ENCODE assay signal across 2 fruit fly cellular contexts in the genomic region with DNA sequence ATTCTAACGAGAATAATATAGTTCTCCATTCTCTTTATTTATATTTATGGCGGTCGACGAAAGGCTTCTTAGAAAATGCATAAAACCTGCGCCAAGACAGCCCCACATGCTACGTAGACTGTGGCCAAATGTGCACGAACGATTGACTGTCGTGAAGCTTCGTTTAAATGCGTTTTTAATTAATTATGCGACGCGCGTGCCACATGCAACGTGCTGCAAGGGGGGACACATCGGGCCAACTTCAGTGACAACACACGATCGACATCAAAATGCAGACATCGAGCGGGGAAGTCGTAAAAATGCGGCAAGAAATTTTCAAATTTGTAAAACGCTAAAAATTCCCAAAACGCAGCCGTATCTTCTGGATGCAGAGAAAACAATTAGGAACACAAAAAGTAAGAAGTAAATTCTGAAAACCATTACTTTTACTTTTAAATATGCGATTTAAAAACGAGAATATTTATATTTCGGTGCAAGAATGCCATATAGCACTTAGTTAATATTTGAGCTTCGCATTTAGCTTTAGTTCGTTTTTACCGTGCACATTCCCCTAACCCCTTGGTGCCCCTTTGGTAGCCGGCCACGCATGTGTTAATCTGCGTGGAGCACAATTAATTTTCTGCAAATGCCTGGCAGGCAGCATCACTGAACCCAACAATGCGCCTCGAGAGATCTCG.
TF ChIP-seq lines count a peak whose summit lies in the region.

No protein-coding gene starts in this region.

TF ChIP-seq in whole organism, embryonic, 481 proteins besides CTCF, POLR2A, EP300 and RAD21 (continued from another document and continues in another):
- TF ChIP-seq Pdp1 (GFP tag; optimal IDR thresholded peaks at IDR 0.05; lab: Kevin White, UChicago) (peak; percentile 2 to 30), PHDP (tag; optimal IDR thresholded peaks at IDR 0.05; lab: Kevin White, UChicago) (peak; percentile 28), fd96Cb (tag; optimal IDR thresholded peaks at IDR 0.05; lab: Kevin White, UChicago) (peak; percentile 45), Usf (GFP tag; optimal IDR thresholded peaks at IDR 0.05; lab: Kevin White, UChicago) (no peak), crol (GFP tag; IDR thresholded peaks at IDR 0.05; lab: Robert Waterston, UW) (peak; percentile 63), CG1647 (GFP tag; optimal IDR thresholded peaks at IDR 0.05; lab: Kevin White, UChicago) (no peak), Asciz (GFP tag; optimal IDR thresholded peaks at IDR 0.05; lab: Kevin White, UChicago) (peak; percentile 28), CG16863 (GFP tag; optimal IDR thresholded peaks at IDR 0.05; lab: Kevin White, UChicago) (peak; percentile 19), CG8359 (GFP tag; optimal IDR thresholded peaks at IDR 0.05; lab: Kevin White, UChicago; ENCODE audit: borderline replicate concordance) (peak; percentile 5), chif (GFP tag; optimal IDR thresholded peaks at IDR 0.05; lab: Kevin White, UChicago) (peak; percentile 9 to 30), CG18764 (GFP tag; optimal IDR thresholded peaks at IDR 0.05; lab: Kevin White, UChicago) (peak; percentile 13), vnd (GFP tag; IDR thresholded peaks at IDR 0.05; lab: Robert Waterston, UW; ENCODE audit: partially characterized antibody) (no peak), CG18262 (tag; optimal IDR thresholded peaks at IDR 0.05; lab: Kevin White, UChicago) (peak; percentile 64), Nf-YB (GFP tag; optimal IDR thresholded peaks at IDR 0.05; lab: Kevin White, UChicago) (no peak), CG5953 (GFP tag; IDR thresholded peaks at IDR 0.05; lab: Robert Waterston, UW) (0 out of 2 replicates have a peak, but pooled peaks have one; percentile 23), C15 (GFP tag; IDR thresholded peaks at IDR 0.05; lab: Robert Waterston, UW) (no peak), Xbp1 (GFP tag; optimal IDR thresholded peaks at IDR 0.05; lab: Kevin White, UChicago) (peak; percentile 40), dmrt99B (tag; optimal IDR thresholded peaks at IDR 0.05; lab: Kevin White, UChicago) (peak; percentile 59), CG18599 (GFP tag; optimal IDR thresholded peaks at IDR 0.05; lab: Kevin White, UChicago) (no peak), CG17359 (tag; optimal IDR thresholded peaks at IDR 0.05; lab: Kevin White, UChicago) (peak; percentile 49), gce (GFP tag; IDR thresholded peaks at IDR 0.05; lab: Robert Waterston, UW) (peak; percentile 43; the same call in 1 of the 3 replicates), kay (GFP tag; optimal IDR thresholded peaks at IDR 0.05; lab: Kevin White, UChicago) (no peak), gsb-n (tag; optimal IDR thresholded peaks at IDR 0.05; lab: Kevin White, UChicago) (peak; percentile 21), ewg (GFP tag; optimal IDR thresholded peaks at IDR 0.05; lab: Kevin White, UChicago) (peak; percentile 18), trem (tag; optimal IDR thresholded peaks at IDR 0.05; lab: Kevin White, UChicago) (peak; percentile 10), lmd (GFP tag; IDR thresholded peaks at IDR 0.05; lab: Robert Waterston, UW) (0 out of 2 replicates have a peak, but pooled peaks have one; percentile 17), CG32767 (GFP tag; IDR thresholded peaks at IDR 0.05; lab: Robert Waterston, UW) (0 out of 2 replicates have a peak, but pooled peaks have one; percentile 36), esg (GFP tag; conservative IDR thresholded peaks at IDR 0.05; lab: Robert Waterston, UW) (peak; percentile 31; the same call in 1 of the 2 replicates), CG8388 (GFP tag; optimal IDR thresholded peaks at IDR 0.05; lab: Kevin White, UChicago) (peak; percentile 41), klu (GFP tag; IDR thresholded peaks at IDR 0.05; lab: Robert Waterston, UW) (no peak), ara (GFP tag; IDR thresholded peaks at IDR 0.05; lab: Robert Waterston, UW) (peak; percentile 66), pzg (GFP tag; optimal IDR thresholded peaks at IDR 0.05; lab: Kevin White, UChicago) (no peak), CG7839 (tag; optimal IDR thresholded peaks at IDR 0.05; lab: Kevin White, UChicago) (peak; percentile 35), CG12391 (tag; optimal IDR thresholded peaks at IDR 0.05; lab: Kevin White, UChicago) (peak; percentile 42), fd64A (GFP tag; optimal IDR thresholded peaks at IDR 0.05; lab: Kevin White, UChicago) (peak; percentile 41), CG17829 (tag; optimal IDR thresholded peaks at IDR 0.05; lab: Kevin White, UChicago) (peak; percentile 23), Sox100B (GFP tag; optimal IDR thresholded peaks at IDR 0.05; lab: Kevin White, UChicago) (peak; percentile 40), Blimp-1 (GFP tag; optimal IDR thresholded peaks at IDR 0.05; lab: Kevin White, UChicago) (peak; percentile 75), HLH4C (GFP tag; IDR thresholded peaks at IDR 0.05; lab: Robert Waterston, UW; ENCODE audit: partially characterized antibody) (no peak), D (optimal IDR thresholded peaks at IDR 0.05; lab: Kevin White, UChicago) (no peak), D (GFP tag; optimal IDR thresholded peaks at IDR 0.05; lab: Kevin White, UChicago) (peak; percentile 65), CG10366 (GFP tag; IDR thresholded peaks at IDR 0.05; lab: Robert Waterston, UW) (peak; percentile 44; the same call in 1 of the 2 replicates), pnt (GFP tag; optimal IDR thresholded peaks at IDR 0.05; lab: Kevin White, UChicago) (peak; percentile 32), CG7357 (GFP tag; IDR thresholded peaks at IDR 0.05; lab: Robert Waterston, UW) (peak; percentile 52; the same call in 1 of the 3 replicates), CG1024 (GFP tag; IDR thresholded peaks at IDR 0.05; lab: Robert Waterston, UW) (peak; percentile 49; the same call in 1 of the 2 replicates), mirr (GFP tag; optimal IDR thresholded peaks at IDR 0.05; lab: Kevin White, UChicago) (no peak), seq (GFP tag; IDR thresholded peaks at IDR 0.05; lab: Robert Waterston, UW) (no peak), CG3995 (GFP tag; optimal IDR thresholded peaks at IDR 0.05; lab: Kevin White, UChicago) (no peak), ase (GFP tag; IDR thresholded peaks at IDR 0.05; lab: Robert Waterston, UW) (peak; percentile 26; the same call in 1 of the 3 replicates), danr (GFP tag; IDR thresholded peaks at IDR 0.05; lab: Robert Waterston, UW) (0 out of 2 replicates have a peak, but pooled peaks have one; percentile 29), kni (GFP tag; optimal IDR thresholded peaks at IDR 0.05; lab: Kevin White, UChicago) (peak; percentile 75), CG17385 (GFP tag; optimal IDR thresholded peaks at IDR 0.05; lab: Kevin White, UChicago) (peak; percentile 19), org-1 (GFP tag; optimal IDR thresholded peaks at IDR 0.05; lab: Kevin White, UChicago) (no peak), CG15601 (tag; optimal IDR thresholded peaks at IDR 0.05; lab: Kevin White, UChicago) (peak; percentile 31), nmo (GFP tag; optimal IDR thresholded peaks at IDR 0.05; lab: Kevin White, UChicago) (peak; percentile 48), Eip74EF (GFP tag; optimal IDR thresholded peaks at IDR 0.05; lab: Kevin White, UChicago) (peak in 1 of 2 experiments; percentile 12), vvl (GFP tag; IDR thresholded peaks at IDR 0.05; lab: Robert Waterston, UW) (peak; percentile 64; the same call in 1 of the 2 replicates), lilli (GFP tag; optimal IDR thresholded peaks at IDR 0.05; lab: Kevin White, UChicago) (no peak), CG1603 (tag; optimal IDR thresholded peaks at IDR 0.05; lab: Kevin White, UChicago) (peak; percentile 55)

TF ChIP-seq in whole organism, prepupa, 60 proteins besides CTCF, POLR2A, EP300 and RAD21 (continued from another document):
- TF ChIP-seq Sox15 (GFP tag; optimal IDR thresholded peaks at IDR 0.05; lab: Kevin White, UChicago) (no peak), acj6 (GFP tag; optimal IDR thresholded peaks at IDR 0.05; lab: Kevin White, UChicago) (peak; percentile 47), CG32006 (GFP tag; optimal IDR thresholded peaks at IDR 0.05; lab: Kevin White, UChicago) (peak; percentile 63), CG3032 (tag; optimal IDR thresholded peaks at IDR 0.05; lab: Kevin White, UChicago) (peak; percentile 55), Eip75B (GFP tag; optimal IDR thresholded peaks at IDR 0.05; lab: Kevin White, UChicago) (peak; percentile 53), Met (GFP tag; optimal IDR thresholded peaks at IDR 0.05; lab: Kevin White, UChicago) (peak; percentile 72), Smox (GFP tag; optimal IDR thresholded peaks at IDR 0.05; lab: Kevin White, UChicago) (peak; percentile 71), topi (GFP tag; optimal IDR thresholded peaks at IDR 0.05; lab: Kevin White, UChicago) (peak; percentile 77), Blimp-1 (GFP tag; optimal IDR thresholded peaks at IDR 0.05; lab: Kevin White, UChicago) (peak; percentile 62), net (GFP tag; optimal IDR thresholded peaks at IDR 0.05; lab: Kevin White, UChicago) (peak; percentile 34), Gug (GFP tag; IDR thresholded peaks at IDR 0.05; lab: Robert Waterston, UW) (no peak), CG8319 (GFP tag; optimal IDR thresholded peaks at IDR 0.05; lab: Kevin White, UChicago) (peak; percentile 46), fkh (GFP tag; optimal IDR thresholded peaks at IDR 0.05; lab: Kevin White, UChicago) (no peak), CG6276 (GFP tag; optimal IDR thresholded peaks at IDR 0.05; lab: Kevin White, UChicago) (peak; percentile 27), Ets96B (tag; optimal IDR thresholded peaks at IDR 0.05; lab: Kevin White, UChicago) (peak; percentile 60), CG34406 (GFP tag; optimal IDR thresholded peaks at IDR 0.05; lab: Kevin White, UChicago) (peak; percentile 42), Ets21C (GFP tag; optimal IDR thresholded peaks at IDR 0.05; lab: Kevin White, UChicago) (peak; percentile 57), CG11762 (GFP tag; optimal IDR thresholded peaks at IDR 0.05; lab: Kevin White, UChicago; ENCODE audit: insufficient read depth) (peak; percentile 5), pdm3 (GFP tag; optimal IDR thresholded peaks at IDR 0.05; lab: Kevin White, UChicago) (peak; percentile 55), Sox14 (GFP tag; optimal IDR thresholded peaks at IDR 0.05; lab: Kevin White, UChicago) (peak; percentile 64), CG6792 (GFP tag; optimal IDR thresholded peaks at IDR 0.05; lab: Kevin White, UChicago) (peak; percentile 65), CG11902 (GFP tag; optimal IDR thresholded peaks at IDR 0.05; lab: Kevin White, UChicago) (peak; percentile 43), CG1621 (tag; optimal IDR thresholded peaks at IDR 0.05; lab: Kevin White, UChicago) (no peak), CG15336 (GFP tag; IDR thresholded peaks at IDR 0.05; lab: Robert Waterston, UW) (peak; percentile 56; the same call in 1 of the 2 replicates), ss (GFP tag; optimal IDR thresholded peaks at IDR 0.05; lab: Kevin White, UChicago) (peak in 1 of 2 experiments; percentile 89), dac (GFP tag; optimal IDR thresholded peaks at IDR 0.05; lab: Kevin White, UChicago) (no peak), OdsH (GFP tag; optimal IDR thresholded peaks at IDR 0.05; lab: Kevin White, UChicago) (peak; percentile 58), salr (GFP tag; optimal IDR thresholded peaks at IDR 0.05; lab: Kevin White, UChicago) (peak in 1 of 2 experiments; percentile 57), Eip78C (GFP tag; lab: Kevin White, UChicago) (peak; percentile 86), CG10631 (GFP tag; optimal IDR thresholded peaks at IDR 0.05; lab: Kevin White, UChicago) (peak; percentile 60), achi (GFP tag; optimal IDR thresholded peaks at IDR 0.05; lab: Kevin White, UChicago) (peak; percentile 70), fd85E (GFP tag; optimal IDR thresholded peaks at IDR 0.05; lab: Kevin White, UChicago) (no peak), CG9139 (GFP tag; optimal IDR thresholded peaks at IDR 0.05; lab: Kevin White, UChicago) (no peak), CG7368 (GFP tag; optimal IDR thresholded peaks at IDR 0.05; lab: Kevin White, UChicago) (peak; percentile 54), CG6163 (GFP tag; IDR thresholded peaks at IDR 0.05; lab: Robert Waterston, UW) (peak; percentile 74; the same call in 2 of the 3 replicates), CG4318 (GFP tag; optimal IDR thresholded peaks at IDR 0.05; lab: Kevin White, UChicago) (peak; percentile 16), CG3919 (GFP tag; optimal IDR thresholded peaks at IDR 0.05; lab: Kevin White, UChicago) (peak; percentile 78), CG8632 (GFP tag; optimal IDR thresholded peaks at IDR 0.05; lab: Kevin White, UChicago) (peak; percentile 24), CG8119 (GFP tag; IDR thresholded peaks at IDR 0.05; lab: Robert Waterston, UW) (peak; percentile 55)
TF ChIP-seq in whole organism, prepupa: peak in this region for 50.
